Fruit fly (Drosophila melanogaster) whole organism, embryonic: ENCODE measurements around the gene CSN5.

Experiments
- Antp ChIP-seq: fragments of 200-800 bp; sonication (Bioruptor generic); optimal IDR thresholded peaks from 3 replicates; lab custom pipeline; 2016; ENCODE audit warnings: missing biosample characterization, missing genetic modification characterization
- B-H2 ChIP-seq: fragments of 200-800 bp; sonication (Bioruptor generic); optimal IDR thresholded peaks from 2 replicates; lab custom pipeline; 2018; ENCODE audit warnings: missing biosample characterization, mild to moderate bottlenecking, missing genetic modification characterization
- BEAF-32 ChIP-seq: fragments of 200-800 bp; sonication (Bioruptor generic); optimal IDR thresholded peaks from 3 replicates; lab custom pipeline; 2017; ENCODE audit warnings: missing biosample characterization, missing genetic modification characterization, mild to moderate bottlenecking, moderate library complexity, missing genetic modification reagents
- CG1024 ChIP-seq: fragments of 200-800 bp; sonication (Bioruptor generic); IDR thresholded peaks from 2 replicates; pipeline ENCODE4 v1.3.6; 2022; ENCODE audit warnings: missing biosample characterization, missing genetic modification characterization
- CG10543 ChIP-seq: fragments of 200-800 bp; sonication (Bioruptor generic); optimal IDR thresholded peaks from 3 replicates; lab custom pipeline; 2017; ENCODE audit warnings: missing biosample characterization, mild to moderate bottlenecking, missing genetic modification characterization, moderate library complexity
- CG11456 ChIP-seq: fragments of 200-800 bp; sonication (Bioruptor generic); IDR thresholded peaks from 3 replicates; pipeline ENCODE4 v1.3.6; 2022; ENCODE audit warnings: missing biosample characterization, missing genetic modification characterization
- CG11695 ChIP-seq: fragments of 200-800 bp; sonication (Bioruptor generic); IDR thresholded peaks from 3 replicates; pipeline ENCODE4 v1.3.6; 2022; ENCODE audit warnings: missing biosample characterization, missing genetic modification characterization
- CG12299 ChIP-seq: fragments of 200-800 bp; sonication (Bioruptor generic); optimal IDR thresholded peaks from 2 replicates; lab custom pipeline; 2018; ENCODE audit warnings: missing biosample characterization, mild to moderate bottlenecking, missing genetic modification characterization
- CG17359 ChIP-seq: fragments of 200-800 bp; sonication (Bioruptor generic); optimal IDR thresholded peaks from 3 replicates; lab custom pipeline; 2018; ENCODE audit warnings: missing biosample characterization, mild to moderate bottlenecking, missing genetic modification characterization, moderate library complexity
- CG18599 ChIP-seq: fragments of 200-800 bp; sonication (Bioruptor generic); optimal IDR thresholded peaks from 3 replicates; lab custom pipeline; 2017; ENCODE audit warnings: missing biosample characterization, missing genetic modification characterization, mild to moderate bottlenecking, moderate library complexity, missing genetic modification reagents
- CG2202 ChIP-seq: fragments of 200-800 bp; sonication (Bioruptor generic); optimal IDR thresholded peaks from 2 replicates; lab custom pipeline; 2018; ENCODE audit warnings: missing biosample characterization, mild to moderate bottlenecking, missing genetic modification characterization
- CG2712 ChIP-seq: fragments of 200-800 bp; optimal IDR thresholded peaks from 3 replicates; lab custom pipeline; 2019; ENCODE audit warnings: missing biosample characterization, mild to moderate bottlenecking, missing genetic modification characterization, moderate library complexity
- CG30431 ChIP-seq: fragments of 200-800 bp; sonication (Bioruptor generic); optimal IDR thresholded peaks from 2 replicates; lab custom pipeline; 2017; ENCODE audit warnings: missing biosample characterization, missing genetic modification characterization
- CG31388 ChIP-seq: fragments of 200-800 bp; sonication (Bioruptor generic); optimal IDR thresholded peaks from 2 replicates; lab custom pipeline; 2016; ENCODE audit warnings: missing biosample characterization, missing genetic modification characterization
- CG31441 ChIP-seq: fragments of 200-800 bp; sonication (Bioruptor generic); IDR thresholded peaks from 2 replicates; pipeline ENCODE4 v1.3.6; 2022; ENCODE audit warnings: missing biosample characterization, missing genetic modification characterization
- CG4360 ChIP-seq: fragments of 200-800 bp; sonication (Bioruptor generic); IDR thresholded peaks from 2 replicates; pipeline ENCODE4 v1.3.6; 2022; ENCODE audit warnings: missing biosample characterization, missing genetic modification characterization
- CG6791 ChIP-seq: fragments of 200-800 bp; sonication (Bioruptor generic); IDR thresholded peaks from 3 replicates; pipeline ENCODE4 v1.3.6; 2022; ENCODE audit warnings: missing biosample characterization, missing genetic modification characterization; ENCODE audit not compliant: partially characterized antibody
- CG6813 ChIP-seq: fragments of 200-800 bp; sonication (Bioruptor generic); optimal IDR thresholded peaks from 2 replicates; lab custom pipeline; 2017; ENCODE audit warnings: missing biosample characterization, missing genetic modification characterization, mild to moderate bottlenecking, moderate library complexity, missing genetic modification reagents
- CG7556 ChIP-seq: fragments of 200-800 bp; sonication (Bioruptor generic); optimal IDR thresholded peaks from 2 replicates; lab custom pipeline; 2017; ENCODE audit warnings: missing biosample characterization, mild to moderate bottlenecking, missing genetic modification characterization
- CG7963 ChIP-seq: fragments of 200-800 bp; sonication (Bioruptor generic); IDR thresholded peaks from 3 replicates; pipeline ENCODE4 v1.3.6; 2022; ENCODE audit warnings: missing biosample characterization, missing genetic modification characterization; ENCODE audit not compliant: partially characterized antibody
- CG9437 ChIP-seq: fragments of 200-800 bp; sonication (Bioruptor generic); optimal IDR thresholded peaks from 2 replicates; lab custom pipeline; 2018; ENCODE audit warnings: missing biosample characterization, mild to moderate bottlenecking, missing genetic modification characterization
- CG9932 ChIP-seq: fragments of 200-800 bp; sonication (Bioruptor generic); IDR thresholded peaks from 2 replicates; pipeline ENCODE4 v1.3.6; 2022; ENCODE audit warnings: missing biosample characterization, missing genetic modification characterization
- CHES-1-like ChIP-seq: fragments of 200-800 bp; sonication (Bioruptor generic); optimal IDR thresholded peaks from 2 replicates; lab custom pipeline; 2016; ENCODE audit warnings: missing biosample characterization, missing genetic modification characterization
- CTCF ChIP-seq: fragments of 200-800 bp; sonication (Bioruptor generic); optimal IDR thresholded peaks from 2 replicates; lab custom pipeline; 2017; ENCODE audit warnings: missing biosample characterization, mild to moderate bottlenecking, missing genetic modification characterization, moderate library complexity
- Deaf1 ChIP-seq: fragments of 200-800 bp; optimal IDR thresholded peaks from 3 replicates; lab custom pipeline; 2019; ENCODE audit warnings: missing biosample characterization, mild to moderate bottlenecking, missing genetic modification characterization, moderate library complexity
- Dfd ChIP-seq, 2 experiments: fragments of >200 bp; optimal IDR thresholded peaks; 2 replicates each; lab custom pipeline; 2017; ENCODE audit warnings: missing biosample characterization in 2 of 2, missing genetic modification characterization in 2 of 2
- E2f1 ChIP-seq: fragments of 200-800 bp; sonication (Bioruptor generic); IDR thresholded peaks from 2 replicates; pipeline ENCODE4 v1.3.6; 2022; ENCODE audit warnings: missing biosample characterization, missing genetic modification characterization
- Elba2 ChIP-seq: fragments of 200-800 bp; sonication (Bioruptor generic); optimal IDR thresholded peaks from 3 replicates; lab custom pipeline; 2016; ENCODE audit warnings: missing biosample characterization, missing genetic modification characterization
- Fer3 ChIP-seq: fragments of 200-800 bp; sonication (Bioruptor generic); optimal IDR thresholded peaks from 2 replicates; lab custom pipeline; 2018; ENCODE audit warnings: missing biosample characterization, mild to moderate bottlenecking, missing genetic modification characterization, moderate library complexity
- HLH54F ChIP-seq: fragments of 200-800 bp; sonication (Bioruptor generic); optimal IDR thresholded peaks from 3 replicates; lab custom pipeline; 2016; ENCODE audit warnings: missing biosample characterization, missing genetic modification characterization
- Xbp1 ChIP-seq: fragments of 200-800 bp; sonication (Bioruptor generic); optimal IDR thresholded peaks from 3 replicates; lab custom pipeline; 2016; ENCODE audit warnings: missing biosample characterization, mild to moderate bottlenecking, missing genetic modification characterization
- ash1 ChIP-seq: fragments of 200-800 bp; sonication (Bioruptor generic); optimal IDR thresholded peaks from 2 replicates; lab custom pipeline; 2018; ENCODE audit warnings: missing biosample characterization, mild to moderate bottlenecking, missing genetic modification characterization
- cad ChIP-seq: fragments of >200 bp; optimal IDR thresholded peaks from 2 replicates; lab custom pipeline; 2017; ENCODE audit warnings: missing biosample characterization, missing genetic modification characterization
- chn ChIP-seq: fragments of 200-800 bp; sonication (Bioruptor generic); optimal IDR thresholded peaks from 2 replicates; lab custom pipeline; 2016; ENCODE audit warnings: missing biosample characterization, missing genetic modification characterization
- eyg ChIP-seq: fragments of 200-800 bp; sonication (Bioruptor generic); optimal IDR thresholded peaks from 3 replicates; lab custom pipeline; 2016; ENCODE audit warnings: missing biosample characterization, missing genetic modification characterization
- ham ChIP-seq: fragments of 200-800 bp; sonication (Bioruptor generic); IDR thresholded peaks from 2 replicates; pipeline ENCODE4 v1.3.6; 2022; ENCODE audit warnings: missing biosample characterization, missing genetic modification characterization
- hbn ChIP-seq: fragments of 200-800 bp; sonication (Bioruptor generic); IDR thresholded peaks from 2 replicates; pipeline ENCODE4 v1.3.6; 2022; ENCODE audit warnings: missing biosample characterization, missing genetic modification characterization; ENCODE audit not compliant: partially characterized antibody
- mirr ChIP-seq: fragments of 200-800 bp; sonication (Bioruptor generic); optimal IDR thresholded peaks from 3 replicates; lab custom pipeline; 2018; ENCODE audit warnings: missing biosample characterization, mild to moderate bottlenecking, missing genetic modification characterization
- nerfin-1 ChIP-seq: fragments of 200-800 bp; sonication (Bioruptor generic); optimal IDR thresholded peaks from 3 replicates; lab custom pipeline; 2019; ENCODE audit warnings: missing biosample characterization, mild to moderate bottlenecking, missing genetic modification characterization, moderate library complexity
- pan ChIP-seq, 4 experiments: fragments of >200 bp in 3 of 4; fragments of 200-800 bp in 1 of 4; sonication (Bioruptor generic) in 1 of 4; optimal IDR thresholded peaks in 3 of 4; IDR thresholded peaks in 1 of 4; 2 replicates each; pipeline versions ENCODE4 v1.3.6 to Lab custom; 2017 to 2022; ENCODE audit warnings: missing biosample characterization in 2 of 4, missing genetic modification characterization in 2 of 4, mixed read lengths in 1 of 4
- row ChIP-seq: fragments of 200-800 bp; sonication (Bioruptor generic); IDR thresholded peaks from 3 replicates; pipeline ENCODE4 v1.3.6; 2022; ENCODE audit warnings: missing biosample characterization, missing genetic modification characterization
- scrt ChIP-seq: fragments of 200-800 bp; sonication (Bioruptor generic); optimal IDR thresholded peaks from 2 replicates; lab custom pipeline; 2018; ENCODE audit warnings: missing biosample characterization, mild to moderate bottlenecking, missing genetic modification characterization, moderate library complexity
- tio ChIP-seq: fragments of 200-800 bp; sonication (Bioruptor generic); optimal IDR thresholded peaks from 2 replicates; lab custom pipeline; 2017; ENCODE audit warnings: missing biosample characterization, missing genetic modification characterization, inconsistent platforms
- tll ChIP-seq, 2 experiments: fragments of 200-800 bp in 1 of 2; fragments of >200 bp in 1 of 2; sonication (Bioruptor generic) in 1 of 2; optimal IDR thresholded peaks; 2 replicates each; lab custom pipeline; 2017 to 2019; ENCODE audit warnings: missing biosample characterization in 2 of 2, missing genetic modification characterization in 2 of 2, mild to moderate bottlenecking in 1 of 2, moderate library complexity in 1 of 2
- ttk ChIP-seq: fragments of 200-800 bp; sonication (Bioruptor generic); IDR thresholded peaks from 2 replicates; pipeline ENCODE4 v2.1.2; 2022; ENCODE audit warnings: missing biosample characterization, missing genetic modification characterization
- twi ChIP-seq: fragments of 200-800 bp; optimal IDR thresholded peaks from 2 replicates; lab custom pipeline; 2019; ENCODE audit warnings: missing biosample characterization, mild to moderate bottlenecking, missing genetic modification characterization, moderate library complexity

The CSN5 gene

dm6 chr3R:16456607-16457006 lies 13.3 kb upstream of the CSN5 start (continued):
- peak; percentile 97 for TF ChIP-seq nerfin-1 (tag; lab: Kevin White, UChicago)
- no peak for TF ChIP-seq CG7556 (GFP tag; lab: Kevin White, UChicago)
- no peak for TF ChIP-seq scrt (GFP tag; lab: Kevin White, UChicago)
- TF ChIP-seq CTCF (GFP tag; lab: Kevin White, UChicago), result no peak
- no peak for TF ChIP-seq ham
- TF ChIP-seq row (GFP tag; lab: Robert Waterston, UW), result no peak
- TF ChIP-seq CG17359 (tag; lab: Kevin White, UChicago), result no peak
- 0 out of 3 replicates have a peak, but pooled peaks have one; percentile 24 for TF ChIP-seq CG6791 (GFP tag; lab: Robert Waterston, UW)
- no peak for TF ChIP-seq pan (optimal IDR thresholded peaks at IDR 0.05; lab: Kevin White, UChicago)
- TF ChIP-seq pan (GFP tag; optimal IDR thresholded peaks at IDR 0.05 in 1 of 2, IDR thresholded peaks at IDR 0.05 in 1 of 2), result no peak
- no peak for TF ChIP-seq CG12299 (tag; lab: Kevin White, UChicago)
- TF ChIP-seq ash1, result no peak
- no peak for TF ChIP-seq CG7963 (GFP tag; lab: Robert Waterston, UW)
- TF ChIP-seq CG9932, result no peak
- TF ChIP-seq chn (GFP tag; lab: Kevin White, UChicago), result no peak
- TF ChIP-seq CG30431 (GFP tag; lab: Kevin White, UChicago), result no peak
- TF ChIP-seq HLH54F, result no peak

dm6 chr3R:16468556-16468955 lies 1.3 kb upstream of the CSN5 start:
- TF ChIP-seq cad, result peak; percentile 81
- TF ChIP-seq Xbp1 (GFP tag; lab: Kevin White, UChicago), result no peak
- TF ChIP-seq CG4360, result peak; percentile 69
- peak in 1 of 2 experiments; percentile 29 for TF ChIP-seq tll (GFP tag; optimal IDR thresholded peaks at IDR 0.05; lab: Kevin White, UChicago)
- no peak for TF ChIP-seq CG9437 (GFP tag; lab: Kevin White, UChicago)
- TF ChIP-seq twi (tag; lab: Kevin White, UChicago), result peak; percentile 81
- peak; percentile 58 for TF ChIP-seq Elba2 (GFP tag; lab: Kevin White, UChicago)
- TF ChIP-seq E2f1 (GFP tag; lab: Robert Waterston, UW), result no peak
- TF ChIP-seq CG1024 (GFP tag; lab: Robert Waterston, UW), result no peak
- no peak for TF ChIP-seq BEAF-32 (GFP tag; lab: Kevin White, UChicago)
- no peak for TF ChIP-seq tio (GFP tag; lab: Kevin White, UChicago)

- TF ChIP-seq CG11456 (GFP tag; lab: Robert Waterston, UW), result 0 out of 3 replicates have a peak, but pooled peaks have one; percentile 30
- no peak for TF ChIP-seq CG2202 (tag; lab: Kevin White, UChicago)
- TF ChIP-seq hbn (GFP tag; lab: Robert Waterston, UW), result no peak
- no peak for TF ChIP-seq ttk (GFP tag; lab: Robert Waterston, UW)
- peak; percentile 15 for TF ChIP-seq Deaf1 (tag; lab: Kevin White, UChicago)
Measured at dm6 chr3R:16472301-16472700, 2.4 kb downstream of the CSN5 start, which contains the start of gene Gyc89Da. Gene Gyc89Da, plus strand, starts transcription at chr3R:16472601.

dm6 chr3R:16476472-16476871 lies 6.6 kb downstream of the CSN5 start:
- TF ChIP-seq eyg, result no peak
- TF ChIP-seq Antp (GFP tag; lab: Kevin White, UChicago), result no peak
- peak; percentile 45 for TF ChIP-seq CG10543
- TF ChIP-seq CG2712 (tag; lab: Kevin White, UChicago), result peak; percentile 31
- no peak for TF ChIP-seq CG31388 (GFP tag; lab: Kevin White, UChicago)
- 0 out of 3 replicates have a peak, but pooled peaks have one; percentile 16 for TF ChIP-seq CG11695 (GFP tag; lab: Robert Waterston, UW)
- TF ChIP-seq Fer3 (tag; lab: Kevin White, UChicago), result peak; percentile 43
- TF ChIP-seq B-H2 (GFP tag; lab: Kevin White, UChicago), result peak; percentile 35
- TF ChIP-seq CG11456 (GFP tag; lab: Robert Waterston, UW), result no peak
- peak; percentile 15 for TF ChIP-seq CG6813 (GFP tag; lab: Kevin White, UChicago)
- peak; percentile 61 for TF ChIP-seq CG7556 (GFP tag; lab: Kevin White, UChicago)
- TF ChIP-seq CG9437 (GFP tag; lab: Kevin White, UChicago), result no peak
- TF ChIP-seq CG18599 (GFP tag; lab: Kevin White, UChicago), result peak; percentile 80
- TF ChIP-seq CG31441, result peak; percentile 35; the same call in 1 of the 2 replicates
- TF ChIP-seq CHES-1-like (GFP tag; lab: Kevin White, UChicago), result no peak
- no peak for TF ChIP-seq Dfd (GFP tag; optimal IDR thresholded peaks at IDR 0.05; lab: Kevin White, UChicago)
- peak; percentile 17 for TF ChIP-seq mirr (GFP tag; lab: Kevin White, UChicago)
